Fruit fly (Drosophila melanogaster) whole organism, prepupa: ENCODE results near the gene hb.
A peak's percentile ranks its signal among the peaks of the same experiment; 100 is the strongest.

Experiments
- CG10631 ChIP-seq: fragments of 200-800 bp; sonication (Bioruptor generic); optimal IDR thresholded peaks from 2 replicates; lab custom pipeline; 2016; ENCODE audit warnings: missing biosample characterization, missing genetic modification characterization
- CG10669 ChIP-seq: fragments of 200-800 bp; sonication (Bioruptor generic); optimal IDR thresholded peaks from 3 replicates; lab custom pipeline; 2018; ENCODE audit warnings: missing biosample characterization, mild to moderate bottlenecking, missing genetic modification characterization, moderate library complexity
- CG11294 ChIP-seq: fragments of 200-800 bp; sonication (Bioruptor generic); IDR thresholded peaks from 2 replicates; pipeline ENCODE4 v1.3.6; 2022; ENCODE audit warnings: missing biosample characterization, missing genetic modification characterization
- CG11762 ChIP-seq: fragments of 200-800 bp; sonication (Bioruptor generic); optimal IDR thresholded peaks from 3 replicates; lab custom pipeline; 2016; ENCODE audit warnings: missing biosample characterization, missing genetic modification characterization; ENCODE audit not compliant: insufficient read depth
- CG15336 ChIP-seq: fragments of 200-800 bp; sonication (Bioruptor generic); IDR thresholded peaks from 2 replicates; pipeline ENCODE4 v1.3.6; 2022; ENCODE audit warnings: missing biosample characterization, missing genetic modification characterization
- CG1621 ChIP-seq: fragments of 200-800 bp; sonication (Bioruptor generic); optimal IDR thresholded peaks from 3 replicates; lab custom pipeline; 2018; ENCODE audit warnings: missing biosample characterization, mild to moderate bottlenecking, missing genetic modification characterization
- CG16779 ChIP-seq: fragments of 200-800 bp; sonication (Bioruptor generic); optimal IDR thresholded peaks from 3 replicates; lab custom pipeline; 2017; ENCODE audit warnings: missing biosample characterization, mild to moderate bottlenecking, missing genetic modification characterization
- CG3032 ChIP-seq: fragments of 200-800 bp; optimal IDR thresholded peaks from 2 replicates; lab custom pipeline; 2019; ENCODE audit warnings: missing biosample characterization, mild to moderate bottlenecking, missing genetic modification characterization, moderate library complexity
- CG31627 ChIP-seq: fragments of 200-800 bp; sonication (Bioruptor generic); optimal IDR thresholded peaks from 3 replicates; lab custom pipeline; 2016; ENCODE audit warnings: missing biosample characterization, missing genetic modification characterization
- CG32006 ChIP-seq: fragments of 200-800 bp; sonication (Bioruptor generic); optimal IDR thresholded peaks from 3 replicates; lab custom pipeline; 2017; ENCODE audit warnings: missing biosample characterization, mild to moderate bottlenecking, missing genetic modification characterization
- CG34406 ChIP-seq: fragments of 200-800 bp; sonication (Bioruptor generic); optimal IDR thresholded peaks from 3 replicates; lab custom pipeline; 2016; ENCODE audit warnings: missing biosample characterization, missing genetic modification characterization
- CG3919 ChIP-seq: fragments of 200-800 bp; sonication (Bioruptor generic); optimal IDR thresholded peaks from 3 replicates; lab custom pipeline; 2016; ENCODE audit warnings: missing biosample characterization, missing genetic modification characterization
- CG6163 ChIP-seq: fragments of 200-800 bp; sonication (Bioruptor generic); IDR thresholded peaks from 3 replicates; pipeline ENCODE4 v1.3.6; 2022; ENCODE audit warnings: missing biosample characterization, missing genetic modification characterization
- CG6276 ChIP-seq: fragments of 200-800 bp; sonication (Bioruptor generic); optimal IDR thresholded peaks from 2 replicates; lab custom pipeline; 2017; ENCODE audit warnings: missing biosample characterization, mild to moderate bottlenecking, missing genetic modification characterization
- CG6808 ChIP-seq: fragments of 200-800 bp; sonication (Bioruptor generic); optimal IDR thresholded peaks from 3 replicates; lab custom pipeline; 2017; ENCODE audit warnings: missing biosample characterization, missing genetic modification characterization, mild to moderate bottlenecking, moderate library complexity, missing genetic modification reagents
- CG6854 ChIP-seq: fragments of 200-800 bp; sonication (Bioruptor generic); optimal IDR thresholded peaks from 2 replicates; lab custom pipeline; 2017; ENCODE audit warnings: missing biosample characterization, mild to moderate bottlenecking, missing genetic modification characterization
- Eip75B ChIP-seq: fragments of 200-800 bp; sonication (Bioruptor generic); optimal IDR thresholded peaks from 3 replicates; lab custom pipeline; 2016; ENCODE audit warnings: missing biosample characterization, missing genetic modification characterization
- Eip78C ChIP-seq: fragments of 200-800 bp; sonication (Bioruptor generic); peaks from one replicate; lab custom pipeline; 2016; ENCODE audit warnings: missing biosample characterization, missing genetic modification characterization
- Eip93F ChIP-seq: fragments of 200-800 bp; sonication (Bioruptor generic); optimal IDR thresholded peaks from 2 replicates; lab custom pipeline; 2016; ENCODE audit warnings: missing biosample characterization, mild to moderate bottlenecking, missing genetic modification characterization
- Ets96B ChIP-seq: fragments of 200-800 bp; optimal IDR thresholded peaks from 2 replicates; lab custom pipeline; 2019; ENCODE audit warnings: missing biosample characterization, mild to moderate bottlenecking, missing genetic modification characterization, moderate library complexity
- Hr39 ChIP-seq: fragments of 200-800 bp; sonication (Bioruptor generic); optimal IDR thresholded peaks from 2 replicates; lab custom pipeline; 2016; ENCODE audit warnings: missing biosample characterization, missing genetic modification characterization
- Hr4 ChIP-seq: fragments of 200-800 bp; sonication (Bioruptor generic); optimal IDR thresholded peaks from 3 replicates; lab custom pipeline; 2016; ENCODE audit warnings: missing biosample characterization, missing genetic modification characterization
- Met ChIP-seq: fragments of 200-800 bp; sonication (Bioruptor generic); optimal IDR thresholded peaks from 3 replicates; lab custom pipeline; 2016; ENCODE audit warnings: missing biosample characterization, missing genetic modification characterization
- OdsH ChIP-seq: fragments of 200-800 bp; sonication (Bioruptor generic); optimal IDR thresholded peaks from 3 replicates; lab custom pipeline; 2016; ENCODE audit warnings: missing biosample characterization, missing genetic modification characterization
- Smox ChIP-seq: fragments of 200-800 bp; sonication (Bioruptor generic); optimal IDR thresholded peaks from 3 replicates; lab custom pipeline; 2016; ENCODE audit warnings: missing biosample characterization, missing genetic modification characterization
- Sox102F ChIP-seq: fragments of 200-800 bp; sonication (Bioruptor generic); optimal IDR thresholded peaks from 2 replicates; lab custom pipeline; 2016; ENCODE audit warnings: missing biosample characterization, mild to moderate bottlenecking, missing genetic modification characterization
- Sox14 ChIP-seq: fragments of 200-800 bp; sonication (Bioruptor generic); optimal IDR thresholded peaks from 3 replicates; lab custom pipeline; 2016; ENCODE audit warnings: missing biosample characterization, missing genetic modification characterization
- achi ChIP-seq: fragments of 200-800 bp; sonication (Bioruptor generic); optimal IDR thresholded peaks from 3 replicates; lab custom pipeline; 2016; ENCODE audit warnings: missing biosample characterization, missing genetic modification characterization
- acj6 ChIP-seq: fragments of 200-800 bp; sonication (Bioruptor generic); optimal IDR thresholded peaks from 3 replicates; lab custom pipeline; 2016; ENCODE audit warnings: missing biosample characterization, missing genetic modification characterization
- cyc ChIP-seq: fragments of 200-800 bp; sonication (Bioruptor generic); optimal IDR thresholded peaks from 3 replicates; lab custom pipeline; 2016; ENCODE audit warnings: missing biosample characterization, missing genetic modification characterization
- dac ChIP-seq: fragments of 200-800 bp; sonication (Bioruptor generic); optimal IDR thresholded peaks from 2 replicates; lab custom pipeline; 2017; ENCODE audit warnings: missing biosample characterization, mild to moderate bottlenecking, missing genetic modification characterization
- dsx ChIP-seq: fragments of 200-800 bp; optimal IDR thresholded peaks from 3 replicates; lab custom pipeline; 2019; ENCODE audit warnings: missing biosample characterization, mild to moderate bottlenecking, missing genetic modification characterization, moderate library complexity; ENCODE audit not compliant: poor library complexity, severe bottlenecking
- eg ChIP-seq: fragments of 200-800 bp; sonication (Bioruptor generic); IDR thresholded peaks from 3 replicates; pipeline ENCODE4 v1.3.6; 2022; ENCODE audit warnings: missing biosample characterization, missing genetic modification characterization
- esn ChIP-seq: fragments of 200-800 bp; sonication (Bioruptor generic); optimal IDR thresholded peaks from 2 replicates; lab custom pipeline; 2016; ENCODE audit warnings: missing biosample characterization, mild to moderate bottlenecking, missing genetic modification characterization, moderate library complexity
- fd85E ChIP-seq: fragments of 200-800 bp; sonication (Bioruptor generic); optimal IDR thresholded peaks from 3 replicates; lab custom pipeline; 2016; ENCODE audit warnings: missing biosample characterization, missing genetic modification characterization
- salr ChIP-seq, 2 experiments: fragments of 200-800 bp; sonication (Bioruptor generic); optimal IDR thresholded peaks; 3 replicates each; lab custom pipeline; 2016 to 2018; ENCODE audit warnings: missing biosample characterization in 2 of 2, missing genetic modification characterization in 2 of 2, mild to moderate bottlenecking in 1 of 2
- spab ChIP-seq: fragments of 200-800 bp; sonication (Bioruptor generic); optimal IDR thresholded peaks from 2 replicates; lab custom pipeline; 2017; ENCODE audit warnings: missing biosample characterization, mild to moderate bottlenecking, missing genetic modification characterization, missing genetic modification reagents
- ss ChIP-seq, 2 experiments: fragments of 200-800 bp; sonication (Bioruptor generic); optimal IDR thresholded peaks; 2 replicates in 1 of 2; 3 replicates in 1 of 2; lab custom pipeline; 2017 to 2018; ENCODE audit warnings: mild to moderate bottlenecking in 2 of 2, missing biosample characterization in 2 of 2, missing genetic modification characterization in 2 of 2, moderate library complexity in 1 of 2
- topi ChIP-seq: fragments of 200-800 bp; sonication (Bioruptor generic); optimal IDR thresholded peaks from 3 replicates; lab custom pipeline; 2016; ENCODE audit warnings: missing biosample characterization, missing genetic modification characterization
- vri ChIP-seq: fragments of 200-800 bp; sonication (Bioruptor generic); optimal IDR thresholded peaks from 3 replicates; lab custom pipeline; 2016; ENCODE audit warnings: missing biosample characterization, mild to moderate bottlenecking, missing genetic modification characterization

hb gene

DNA sequence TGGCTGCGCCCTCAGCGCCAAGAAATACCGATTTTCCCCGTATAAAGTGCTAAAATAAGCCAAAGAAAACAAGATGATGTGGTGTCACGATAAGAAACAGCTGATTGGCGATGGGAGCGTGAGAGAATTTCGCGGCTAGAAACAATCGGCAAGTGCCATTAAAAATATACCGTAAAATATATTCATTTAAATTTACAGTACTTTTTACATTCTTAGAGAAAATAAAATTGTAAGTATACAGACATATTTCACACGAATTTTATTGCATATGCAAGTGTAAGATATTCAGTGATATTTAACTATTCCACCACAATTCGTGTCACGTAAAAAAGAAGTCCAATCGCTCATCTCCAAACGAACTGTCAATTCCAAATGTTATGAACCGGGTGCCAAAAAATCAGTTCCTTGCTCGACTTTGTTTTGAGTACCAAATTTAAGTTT, 21.0 kb downstream of the hb start, which contains the start of the genes Unc50, CG11755 and CG8043 (continued):
- TF ChIP-seq salr (GFP tag; optimal IDR thresholded peaks at IDR 0.05; lab: Kevin White, UChicago) (peak in 1 of 2 experiments; percentile 24), ss (GFP tag; optimal IDR thresholded peaks at IDR 0.05; lab: Kevin White, UChicago) (no peak), Ets96B (tag; lab: Kevin White, UChicago) (peak; percentile 74), Hr39 (GFP tag; lab: Kevin White, UChicago) (peak; percentile 79), eg (peak; percentile 52; the same call in 2 of the 3 replicates), CG10631 (GFP tag; lab: Kevin White, UChicago) (peak; percentile 77), CG31627 (peak; percentile 80), Eip78C (GFP tag; lab: Kevin White, UChicago) (no peak), dsx (no peak), CG15336 (GFP tag; lab: Robert Waterston, UW) (no peak; the same call in 1 of the 2 replicates), acj6 (GFP tag; lab: Kevin White, UChicago) (peak; percentile 81), CG6808 (GFP tag; lab: Kevin White, UChicago) (no peak)

DNA sequence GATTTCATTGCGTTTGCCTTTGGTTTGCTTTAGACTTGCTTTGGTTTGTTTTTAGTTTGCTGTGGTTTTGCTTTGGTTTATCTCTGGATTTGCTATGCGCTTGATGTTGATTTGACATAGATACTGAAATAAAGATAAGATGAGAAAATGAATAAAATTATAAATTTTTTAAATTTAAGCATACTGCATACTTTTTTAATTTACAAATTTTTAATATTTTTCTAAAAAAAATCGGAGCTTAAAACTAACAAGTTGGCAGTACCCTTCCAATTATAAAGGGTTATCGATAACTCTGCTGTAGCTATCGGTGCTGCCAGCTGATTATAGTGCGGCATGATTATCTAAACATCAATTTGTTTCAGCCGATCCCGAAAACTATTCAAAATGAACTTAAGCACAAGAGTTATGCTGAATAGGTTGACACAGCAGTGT, 23.8 kb downstream of the hb start, which contains the start of gene mRpL19:
Gene mRpL19, plus strand, starts transcription at position 307 of the 432 bp plus-strand sequence.
- TF ChIP-seq Smox (GFP tag; lab: Kevin White, UChicago) (peak; percentile 30), spab (GFP tag; lab: Kevin White, UChicago) (no peak), dsx (no peak), acj6 (GFP tag; lab: Kevin White, UChicago) (no peak), Ets96B (tag; lab: Kevin White, UChicago) (peak; percentile 30), Eip93F (no peak), esn (GFP tag; lab: Kevin White, UChicago) (peak; percentile 31), Met (GFP tag; lab: Kevin White, UChicago) (peak; percentile 6), CG15336 (GFP tag; lab: Robert Waterston, UW) (peak; percentile 10; the same call in 1 of the 2 replicates), Eip75B (GFP tag; lab: Kevin White, UChicago) (peak; percentile 1), Sox14 (GFP tag; lab: Kevin White, UChicago) (peak; percentile 9), Hr4 (GFP tag; lab: Kevin White, UChicago) (peak; percentile 9), topi (GFP tag; lab: Kevin White, UChicago) (no peak), Sox102F (peak; percentile 1), CG32006 (GFP tag; lab: Kevin White, UChicago) (no peak), CG11294 (GFP tag; lab: Robert Waterston, UW) (no peak), CG6276 (GFP tag; lab: Kevin White, UChicago) (no peak), CG1621 (tag; lab: Kevin White, UChicago) (no peak), eg (no peak; the same call in 2 of the 3 replicates), CG10669 (no peak), OdsH (GFP tag; lab: Kevin White, UChicago) (peak; percentile 13), CG3032 (tag; lab: Kevin White, UChicago) (peak; percentile 46), Eip78C (GFP tag; lab: Kevin White, UChicago) (peak; percentile 85), CG6854 (no peak)

DNA sequence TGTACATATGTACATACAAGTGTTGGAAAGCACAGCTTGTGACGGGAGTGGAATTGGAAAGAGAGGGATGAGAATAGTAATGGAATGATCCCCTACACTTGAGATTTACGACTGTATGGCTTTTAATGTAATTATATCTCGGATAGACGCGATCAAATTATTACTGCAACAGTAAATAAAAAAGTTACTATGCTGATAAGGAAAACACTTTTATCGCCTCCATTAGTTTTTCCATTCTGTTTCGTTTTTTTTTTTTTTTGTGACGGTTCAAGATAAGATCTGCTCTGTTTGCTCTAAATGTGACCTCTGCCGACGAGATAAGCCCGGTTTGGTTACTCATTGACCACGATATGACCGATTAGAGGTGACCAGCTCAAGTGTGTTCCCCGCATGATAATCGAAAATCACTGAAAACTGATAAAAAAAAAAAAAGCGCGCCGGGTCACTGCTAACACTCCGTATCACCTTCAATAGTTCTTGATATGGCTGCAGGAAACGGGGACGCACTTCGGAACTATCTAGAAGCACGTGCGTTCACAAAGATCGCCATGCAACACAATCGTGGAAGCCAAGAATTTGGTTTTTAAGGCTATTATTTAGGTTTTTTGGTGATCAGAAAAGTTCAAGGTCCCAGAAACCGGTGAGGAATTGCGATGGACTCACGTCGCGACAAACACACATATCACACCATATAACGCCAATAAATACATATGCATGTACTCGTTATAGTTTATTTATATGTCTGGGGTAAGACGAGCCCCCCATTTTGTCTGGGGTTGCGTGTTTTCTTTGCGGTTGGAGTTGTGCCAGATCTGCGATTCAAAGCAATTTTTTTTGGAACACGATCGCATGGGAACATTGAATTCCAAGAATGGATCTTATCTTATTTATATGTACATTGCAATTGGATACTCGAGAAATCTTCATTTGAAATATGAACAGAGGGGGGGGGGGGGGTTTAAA, 26.8 kb downstream of the hb start, which contains the start of gene p:
Gene p, minus strand, starts transcription at position 156 of the 963 bp plus-strand sequence.
- peak; percentile 58 for TF ChIP-seq Eip75B (GFP tag; lab: Kevin White, UChicago)
- TF ChIP-seq CG32006 (GFP tag; lab: Kevin White, UChicago) = peak; percentile 51
- no peak for TF ChIP-seq spab (GFP tag; lab: Kevin White, UChicago)
- peak; percentile 71 for TF ChIP-seq achi (GFP tag; lab: Kevin White, UChicago)
- TF ChIP-seq CG10631 (GFP tag; lab: Kevin White, UChicago) = peak; percentile 32
- TF ChIP-seq CG3919 (GFP tag; lab: Kevin White, UChicago) = peak; percentile 70
- TF ChIP-seq salr (GFP tag; optimal IDR thresholded peaks at IDR 0.05; lab: Kevin White, UChicago) = peak; percentile 15 to 33
- peak; percentile 37 for TF ChIP-seq CG10669
- peak; percentile 36 for TF ChIP-seq vri (GFP tag; lab: Kevin White, UChicago)
- TF ChIP-seq dsx = no peak
- peak; percentile 63 for TF ChIP-seq Met (GFP tag; lab: Kevin White, UChicago)
- no peak for TF ChIP-seq Ets96B (tag; lab: Kevin White, UChicago)
- TF ChIP-seq cyc (GFP tag; lab: Kevin White, UChicago) = peak; percentile 60
- TF ChIP-seq OdsH (GFP tag; lab: Kevin White, UChicago) = peak; percentile 69
- TF ChIP-seq CG16779 (tag; lab: Kevin White, UChicago) = peak; percentile 33
- TF ChIP-seq CG11762 (GFP tag; lab: Kevin White, UChicago) = peak; percentile 37
- no peak for TF ChIP-seq fd85E
- peak; percentile 55 for TF ChIP-seq topi (GFP tag; lab: Kevin White, UChicago)
- TF ChIP-seq Hr4 (GFP tag; lab: Kevin White, UChicago) = peak; percentile 46
- peak; percentile 28 for TF ChIP-seq CG6808 (GFP tag; lab: Kevin White, UChicago)
- TF ChIP-seq CG34406 (GFP tag; lab: Kevin White, UChicago) = peak; percentile 37
- TF ChIP-seq Eip78C (GFP tag; lab: Kevin White, UChicago) = peak; percentile 87
- TF ChIP-seq Hr39 (GFP tag; lab: Kevin White, UChicago) = peak; percentile 49
- peak; percentile 58 for TF ChIP-seq Sox102F
- peak; percentile 49; the same call in 2 of the 3 replicates for TF ChIP-seq CG6163 (GFP tag; lab: Robert Waterston, UW)
- no peak for TF ChIP-seq dac (GFP tag; lab: Kevin White, UChicago)
- peak; percentile 34 for TF ChIP-seq CG3032 (tag; lab: Kevin White, UChicago)
